Worm (Caenorhabditis elegans): ENCODE results near the gene hpd-1.

The hpd-1 gene

ce11 chrIII:10575320-10575719, 40.0 kb downstream of the hpd-1 start, which contains the start of gene Y45F3A.4:
Gene Y45F3A.4 (minus strand): TSS chrIII:10575420.
- no peak for TF ChIP-seq tbx-11 (GFP tag; IDR thresholded peaks at IDR 0.05)
- TF ChIP-seq ets-7 (tag; optimal IDR thresholded peaks at IDR 0.05), result no peak

ce11 chrIII:10577782-10578181, 42.5 kb downstream of the hpd-1 start:
- TF ChIP-seq tbx-37 (GFP tag; conservative IDR thresholded peaks at IDR 0.05) (no peak), tbx-11 (GFP tag; IDR thresholded peaks at IDR 0.05) (no peak), scrt-1 (GFP tag; IDR thresholded peaks at IDR 0.05) (no peak), hnd-1 (tag; optimal IDR thresholded peaks at IDR 0.05) (no peak), tra-4 (tag; optimal IDR thresholded peaks at IDR 0.05) (no peak), flt-1 (GFP tag; IDR thresholded peaks at IDR 0.05) (no peak), B0310.2 (tag; optimal IDR thresholded peaks at IDR 0.05) (no peak), F13C5.2 (tag; optimal IDR thresholded peaks at IDR 0.05) (no peak), ceh-13 (GFP tag; optimal IDR thresholded peaks at IDR 0.05) (no peak), hmg-4 (GFP tag; optimal IDR thresholded peaks at IDR 0.05) (no peak), hmbx-1 (tag; optimal IDR thresholded peaks at IDR 0.05) (no peak)

- no peak for TF ChIP-seq flt-1 (GFP tag; IDR thresholded peaks at IDR 0.05)
- no peak for TF ChIP-seq tbx-11 (GFP tag; IDR thresholded peaks at IDR 0.05)
- TF ChIP-seq ceh-36 (tag; optimal IDR thresholded peaks at IDR 0.05), result no peak
- TF ChIP-seq sea-1 (GFP tag; conservative IDR thresholded peaks at IDR 0.05), result no peak
Measured at ce11 chrIII:10578873-10579272, 43.5 kb downstream of the hpd-1 start.

ce11 chrIII:10580206-10580605, 44.9 kb downstream of the hpd-1 start:
- no peak for TF ChIP-seq pes-1 (GFP tag; IDR thresholded peaks at IDR 0.05)
- TF ChIP-seq ets-7 (tag; optimal IDR thresholded peaks at IDR 0.05), result no peak
- no peak for TF ChIP-seq B0310.2 (tag; optimal IDR thresholded peaks at IDR 0.05)
- TF ChIP-seq aly-1 (tag; optimal IDR thresholded peaks at IDR 0.05), result no peak
- no peak for TF ChIP-seq hmg-4 (GFP tag; optimal IDR thresholded peaks at IDR 0.05)
- no peak for TF ChIP-seq hnd-1 (tag; optimal IDR thresholded peaks at IDR 0.05)
- TF ChIP-seq tbx-11 (GFP tag; IDR thresholded peaks at IDR 0.05), result no peak
- TF ChIP-seq flt-1 (GFP tag; IDR thresholded peaks at IDR 0.05), result no peak
- no peak for TF ChIP-seq ceh-13 (GFP tag; optimal IDR thresholded peaks at IDR 0.05)
- TF ChIP-seq sea-1 (GFP tag; conservative IDR thresholded peaks at IDR 0.05), result no peak
- no peak for TF ChIP-seq ama-1 (optimal IDR thresholded peaks at IDR 0.05)
- no peak for TF ChIP-seq hmbx-1 (tag; optimal IDR thresholded peaks at IDR 0.05)

ce11 chrIII:10583483-10583882, 48.2 kb downstream of the hpd-1 start:
- TF ChIP-seq ama-1 (optimal IDR thresholded peaks at IDR 0.05) (no peak), scrt-1 (GFP tag; IDR thresholded peaks at IDR 0.05) (no peak), ets-7 (tag; optimal IDR thresholded peaks at IDR 0.05) (no peak), pes-1 (GFP tag; IDR thresholded peaks at IDR 0.05) (no peak), B0310.2 (tag; optimal IDR thresholded peaks at IDR 0.05) (no peak), tbx-37 (GFP tag; conservative IDR thresholded peaks at IDR 0.05) (0 out of 2 replicates have a peak, but pooled peaks have one; percentile 12), hmbx-1 (tag; optimal IDR thresholded peaks at IDR 0.05) (no peak)

ce11 chrIII:10586243-10586642, 50.9 kb downstream of the hpd-1 start, which contains the start of gene Y45F3A.5:
Gene Y45F3A.5 (minus strand): TSS chrIII:10586343.
- TF ChIP-seq hmbx-1 (tag; optimal IDR thresholded peaks at IDR 0.05), result no peak

Measured in whole organism, early embryonic.